Fruit fly (Drosophila melanogaster): ENCODE results near the gene rump.

Gene rump

dm6 chr3R:9559413-9560014, 49.4 kb upstream of the rump start, which contains the start of the genes AP-1mu and MBD-like (continued):
- TF ChIP-seq CG12744 (GFP tag; optimal IDR thresholded peaks at IDR 0.05) (no peak), CG2120 (GFP tag; optimal IDR thresholded peaks at IDR 0.05) (peak; percentile 86), usp (GFP tag; optimal IDR thresholded peaks at IDR 0.05) (no peak), CG14014 (GFP tag; IDR thresholded peaks at IDR 0.05) (0 out of 2 replicates have a peak, but pooled peaks have one; percentile 18), Mes4 (GFP tag; optimal IDR thresholded peaks at IDR 0.05) (peak; percentile 31), CG33213 (GFP tag; optimal IDR thresholded peaks at IDR 0.05) (peak; percentile 53), CG6813 (GFP tag; optimal IDR thresholded peaks at IDR 0.05) (no peak), CG10366 (GFP tag; IDR thresholded peaks at IDR 0.05) (peak; percentile 35; the same call in 1 of the 2 replicates)

dm6 chr3R:9555334-9555974, 45.3 kb upstream of the rump start, which contains the start of the genes CG9386 and BckdhA:
Gene CG9386, minus strand, starts transcription at chr3R:9555408.
Gene BckdhA, plus strand, starts transcription at chr3R:9555785.
- TF ChIP-seq pb (GFP tag; optimal IDR thresholded peaks at IDR 0.05) (no peak), ash1 (GFP tag; optimal IDR thresholded peaks at IDR 0.05) (no peak), CG33557 (GFP tag; optimal IDR thresholded peaks at IDR 0.05) (peak; percentile 10), Taf1 (GFP tag; IDR thresholded peaks at IDR 0.05) (0 out of 2 replicates have a peak, but pooled peaks have one; percentile 24), jing (GFP tag; optimal IDR thresholded peaks at IDR 0.05) (no peak), CG13287 (GFP tag; IDR thresholded peaks at IDR 0.05; ENCODE audit: partially characterized antibody) (peak; percentile 77), tx (GFP tag; optimal IDR thresholded peaks at IDR 0.05) (peak; percentile 18), salm (tag; optimal IDR thresholded peaks at IDR 0.05) (no peak), Myb (GFP tag; optimal IDR thresholded peaks at IDR 0.05) (peak; percentile 29), p53 (GFP tag; optimal IDR thresholded peaks at IDR 0.05) (no peak), ap (GFP tag; IDR thresholded peaks at IDR 0.05) (no peak), Dek (tag; optimal IDR thresholded peaks at IDR 0.05) (peak; percentile 62), CG42726 (GFP tag; IDR thresholded peaks at IDR 0.05; ENCODE audit: partially characterized antibody) (peak; percentile 50; the same call in 1 of the 2 replicates), nmo (GFP tag; optimal IDR thresholded peaks at IDR 0.05) (peak; percentile 66), az2 (GFP tag; optimal IDR thresholded peaks at IDR 0.05) (peak; percentile 37), gsb (GFP tag; IDR thresholded peaks at IDR 0.05) (no peak), Nf-YB (GFP tag; optimal IDR thresholded peaks at IDR 0.05) (peak; percentile 0), CG1024 (GFP tag; IDR thresholded peaks at IDR 0.05) (no peak), Lhr (GFP tag; optimal IDR thresholded peaks at IDR 0.05) (no peak), CG10565 (GFP tag; optimal IDR thresholded peaks at IDR 0.05) (no peak), Neu2 (GFP tag; optimal IDR thresholded peaks at IDR 0.05; ENCODE audit: borderline replicate concordance) (no peak), cg (GFP tag; optimal IDR thresholded peaks at IDR 0.05) (no peak), CG18599 (GFP tag; optimal IDR thresholded peaks at IDR 0.05) (no peak), tio (GFP tag; optimal IDR thresholded peaks at IDR 0.05) (no peak), CG16779 (GFP tag; IDR thresholded peaks at IDR 0.05) (no peak), Doc2 (GFP tag; IDR thresholded peaks at IDR 0.05) (no peak), Hr78 (GFP tag; optimal IDR thresholded peaks at IDR 0.05) (no peak), CG34376 (GFP tag; optimal IDR thresholded peaks at IDR 0.05) (peak; percentile 46), Xrp1 (GFP tag; IDR thresholded peaks at IDR 0.05) (peak; percentile 40; the same call in 1 of the 2 replicates), tap (tag; optimal IDR thresholded peaks at IDR 0.05) (no peak), CG17328 (GFP tag; IDR thresholded peaks at IDR 0.05) (no peak), Dip3 (GFP tag; optimal IDR thresholded peaks at IDR 0.05) (peak; percentile 63), Sox102F (GFP tag; optimal IDR thresholded peaks at IDR 0.05) (no peak), CG7987 (GFP tag; optimal IDR thresholded peaks at IDR 0.05) (no peak), gcm (GFP tag; optimal IDR thresholded peaks at IDR 0.05) (no peak), jumu (GFP tag; optimal IDR thresholded peaks at IDR 0.05) (peak; percentile 30), CG8359 (GFP tag; optimal IDR thresholded peaks at IDR 0.05; ENCODE audit: borderline replicate concordance) (no peak), CG4617 (GFP tag; optimal IDR thresholded peaks at IDR 0.05; ENCODE audit: borderline replicate concordance) (no peak), Hand (GFP tag; optimal IDR thresholded peaks at IDR 0.05) (no peak)
